Fruit fly (Drosophila melanogaster): Measurements from ENCODE around the gene kud.

kud gene

dm6 chr3L:16889545-16889944 is 44.8 kb upstream of the kud start:
- no peak for TF ChIP-seq CG32121 (GFP tag; IDR thresholded peaks at IDR 0.05)
- no peak for TF ChIP-seq Pif1A (GFP tag; optimal IDR thresholded peaks at IDR 0.05)
- no peak for TF ChIP-seq CG10348 (GFP tag; IDR thresholded peaks at IDR 0.05)
- no peak for TF ChIP-seq CG9948 (tag; optimal IDR thresholded peaks at IDR 0.05)
- no peak for TF ChIP-seq fd96Ca (GFP tag; IDR thresholded peaks at IDR 0.05)
- no peak for TF ChIP-seq Pif1B (GFP tag; optimal IDR thresholded peaks at IDR 0.05)
- no peak for TF ChIP-seq D1 (tag; optimal IDR thresholded peaks at IDR 0.05)
- TF ChIP-seq CG14655 (GFP tag; optimal IDR thresholded peaks at IDR 0.05): no peak
- no peak for TF ChIP-seq gl (tag; optimal IDR thresholded peaks at IDR 0.05)
- TF ChIP-seq CG15710 (tag; optimal IDR thresholded peaks at IDR 0.05): no peak
- TF ChIP-seq CG8301 (tag; optimal IDR thresholded peaks at IDR 0.05): no peak
- no peak for TF ChIP-seq CG34367 (tag; optimal IDR thresholded peaks at IDR 0.05)
- no peak for TF ChIP-seq Ets98B (GFP tag; IDR thresholded peaks at IDR 0.05)
- TF ChIP-seq CG12605 (GFP tag; IDR thresholded peaks at IDR 0.05): no peak
- no peak for TF ChIP-seq Snoo (tag; optimal IDR thresholded peaks at IDR 0.05)
- TF ChIP-seq CG17806 (tag; optimal IDR thresholded peaks at IDR 0.05): no peak

DNA sequence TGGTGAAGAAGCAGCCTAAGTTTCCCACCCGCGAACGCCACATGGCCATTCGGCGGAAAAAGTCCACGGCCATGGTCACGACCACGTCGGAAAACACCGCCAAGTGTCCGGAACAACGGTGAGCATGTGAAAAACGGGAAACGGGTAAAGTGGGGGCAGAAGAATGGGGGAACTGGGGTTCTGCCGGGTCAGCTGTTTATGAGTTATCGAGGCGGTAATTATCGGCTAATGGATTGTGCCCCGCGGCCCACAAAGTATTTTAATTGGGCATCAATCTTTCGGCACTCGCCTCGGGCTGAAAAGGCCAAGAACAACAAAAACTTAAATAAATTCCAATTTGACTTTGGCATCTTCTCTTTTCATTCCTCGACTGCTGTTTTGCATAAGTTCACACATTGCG is 42.5 kb upstream of the kud start:
- no peak for TF ChIP-seq CG14655 (GFP tag; optimal IDR thresholded peaks at IDR 0.05)
- no peak for TF ChIP-seq CG32121 (GFP tag; IDR thresholded peaks at IDR 0.05)
- TF ChIP-seq CG8159 (tag; optimal IDR thresholded peaks at IDR 0.05): no peak
- TF ChIP-seq CG15710 (tag; optimal IDR thresholded peaks at IDR 0.05): no peak
- TF ChIP-seq CG13204 (GFP tag; optimal IDR thresholded peaks at IDR 0.05): no peak
- no peak for TF ChIP-seq fd96Ca (GFP tag; IDR thresholded peaks at IDR 0.05)
- no peak for TF ChIP-seq Snoo (tag; optimal IDR thresholded peaks at IDR 0.05)
- no peak for TF ChIP-seq CG34367 (tag; optimal IDR thresholded peaks at IDR 0.05)
- TF ChIP-seq Ets98B (GFP tag; IDR thresholded peaks at IDR 0.05): no peak
- TF ChIP-seq Pif1B (GFP tag; optimal IDR thresholded peaks at IDR 0.05): no peak

dm6 chr3L:16886179-16886930 is 41.6 kb upstream of the kud start:
- TF ChIP-seq CG32121 (GFP tag; IDR thresholded peaks at IDR 0.05) (peak; percentile 32; the same call in 1 of the 2 replicates), CG12605 (GFP tag; IDR thresholded peaks at IDR 0.05) (peak; percentile 67), CG14655 (GFP tag; optimal IDR thresholded peaks at IDR 0.05) (peak; percentile 42), Ets98B (GFP tag; IDR thresholded peaks at IDR 0.05) (peak; percentile 17; the same call in 1 of the 2 replicates), CG8301 (tag; optimal IDR thresholded peaks at IDR 0.05) (no peak), Pif1B (GFP tag; optimal IDR thresholded peaks at IDR 0.05) (no peak), CG4496 (GFP tag; IDR thresholded peaks at IDR 0.05) (peak; percentile 34; the same call in 2 of the 3 replicates)

dm6 chr3L:16885042-16885441 is 40.3 kb upstream of the kud start:
- TF ChIP-seq EcR (GFP tag; optimal IDR thresholded peaks at IDR 0.05) (no peak), rn (GFP tag; IDR thresholded peaks at IDR 0.05) (no peak), CG8301 (tag; optimal IDR thresholded peaks at IDR 0.05) (peak; percentile 5), Pif1A (GFP tag; optimal IDR thresholded peaks at IDR 0.05) (no peak), CG32121 (GFP tag; IDR thresholded peaks at IDR 0.05) (peak; percentile 81), D1 (tag; optimal IDR thresholded peaks at IDR 0.05) (no peak), CG4496 (GFP tag; IDR thresholded peaks at IDR 0.05) (peak; percentile 63), Pif1B (GFP tag; optimal IDR thresholded peaks at IDR 0.05) (no peak), Ets98B (GFP tag; IDR thresholded peaks at IDR 0.05) (peak; percentile 59), CG14655 (GFP tag; optimal IDR thresholded peaks at IDR 0.05) (no peak), CG10348 (GFP tag; IDR thresholded peaks at IDR 0.05) (no peak), gl (tag; optimal IDR thresholded peaks at IDR 0.05) (no peak), CG34367 (tag; optimal IDR thresholded peaks at IDR 0.05) (no peak), CG15710 (tag; optimal IDR thresholded peaks at IDR 0.05) (no peak), CG9948 (tag; optimal IDR thresholded peaks at IDR 0.05) (no peak), CG12605 (GFP tag; IDR thresholded peaks at IDR 0.05) (no peak), CG8159 (tag; optimal IDR thresholded peaks at IDR 0.05) (no peak), fd96Ca (GFP tag; IDR thresholded peaks at IDR 0.05) (no peak), CG17806 (tag; optimal IDR thresholded peaks at IDR 0.05) (no peak), CG13204 (GFP tag; optimal IDR thresholded peaks at IDR 0.05) (no peak)

dm6 chr3L:16884037-16884436 is 39.2 kb upstream of the kud start:
- TF ChIP-seq CG14655 (GFP tag; optimal IDR thresholded peaks at IDR 0.05): peak; percentile 30
- TF ChIP-seq CG4496 (GFP tag; IDR thresholded peaks at IDR 0.05): 0 out of 3 replicates have a peak, but pooled peaks have one; percentile 13
- no peak for TF ChIP-seq Pif1B (GFP tag; optimal IDR thresholded peaks at IDR 0.05)
- TF ChIP-seq CG17806 (tag; optimal IDR thresholded peaks at IDR 0.05): no peak
- no peak for TF ChIP-seq CG34367 (tag; optimal IDR thresholded peaks at IDR 0.05)
- TF ChIP-seq CG12605 (GFP tag; IDR thresholded peaks at IDR 0.05): no peak
- no peak for TF ChIP-seq CG10348 (GFP tag; IDR thresholded peaks at IDR 0.05)
- TF ChIP-seq CG8301 (tag; optimal IDR thresholded peaks at IDR 0.05): peak; percentile 30
- TF ChIP-seq rn (GFP tag; IDR thresholded peaks at IDR 0.05): no peak
- TF ChIP-seq EcR (GFP tag; optimal IDR thresholded peaks at IDR 0.05): peak; percentile 68
- no peak for TF ChIP-seq CG32121 (GFP tag; IDR thresholded peaks at IDR 0.05)
- no peak for TF ChIP-seq Snoo (tag; optimal IDR thresholded peaks at IDR 0.05)
- peak; percentile 57 for TF ChIP-seq D1 (tag; optimal IDR thresholded peaks at IDR 0.05)
- no peak for TF ChIP-seq Pif1A (GFP tag; optimal IDR thresholded peaks at IDR 0.05)
- no peak for TF ChIP-seq CG15710 (tag; optimal IDR thresholded peaks at IDR 0.05)

DNA sequence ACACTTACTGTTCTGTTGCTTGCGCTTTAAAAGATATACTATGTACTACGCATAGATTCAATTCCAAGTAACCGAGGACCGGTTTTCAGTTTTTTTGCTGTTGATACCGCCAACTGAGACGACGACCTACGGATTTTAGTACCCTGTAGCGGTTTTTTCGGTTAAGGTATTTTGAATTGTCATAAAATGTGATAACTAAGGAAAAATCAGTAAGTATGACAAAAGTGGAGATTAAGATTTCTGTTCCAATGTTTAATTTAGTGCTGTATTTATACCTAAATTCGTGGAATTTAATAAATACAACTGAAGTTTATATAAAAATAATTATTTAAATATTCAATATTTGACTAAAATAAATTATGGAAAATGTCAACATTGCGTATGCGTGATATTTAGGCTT is 36.3 kb upstream of the kud start:
- TF ChIP-seq fd96Ca (GFP tag; IDR thresholded peaks at IDR 0.05) (no peak), CG32121 (GFP tag; IDR thresholded peaks at IDR 0.05) (0 out of 2 replicates have a peak, but pooled peaks have one; percentile 11)

Measured in whole organism, pupa.